Fruit fly (Drosophila melanogaster): ENCODE results near the gene CG8202.

CG8202 gene

dm6 chr3R:8731597-8732263 is at the start of gene CG8202, which contains the start of gene M1BP (continued):
- TF ChIP-seq Abd-B (GFP tag; optimal IDR thresholded peaks at IDR 0.05) (peak; percentile 87), CG6272 (GFP tag; IDR thresholded peaks at IDR 0.05) (peak; percentile 59; the same call in 1 of the 2 replicates), CG13894 (tag; optimal IDR thresholded peaks at IDR 0.05) (no peak), CG1024 (GFP tag; IDR thresholded peaks at IDR 0.05) (0 out of 2 replicates have a peak, but pooled peaks have one; percentile 3), CG9932 (GFP tag; IDR thresholded peaks at IDR 0.05) (peak; percentile 82), CG12155 (GFP tag; optimal IDR thresholded peaks at IDR 0.05) (peak; percentile 78), nerfin-2 (GFP tag; IDR thresholded peaks at IDR 0.05; ENCODE audit: partially characterized antibody) (no peak), peb (GFP tag; IDR thresholded peaks at IDR 0.05) (no peak), sna (GFP tag; IDR thresholded peaks at IDR 0.05; ENCODE audit: partially characterized antibody) (no peak), otp (GFP tag; IDR thresholded peaks at IDR 0.05) (no peak), dimm (GFP tag; IDR thresholded peaks at IDR 0.05) (0 out of 2 replicates have a peak, but pooled peaks have one; percentile 37), Chrac-16 (GFP tag; optimal IDR thresholded peaks at IDR 0.05) (peak; percentile 86), Hmr (GFP tag; optimal IDR thresholded peaks at IDR 0.05) (no peak), CG10979 (tag; optimal IDR thresholded peaks at IDR 0.05) (peak; percentile 93), HLH54F (GFP tag; optimal IDR thresholded peaks at IDR 0.05) (peak; percentile 69), dan (GFP tag; IDR thresholded peaks at IDR 0.05) (no peak), Bteb2 (GFP tag; optimal IDR thresholded peaks at IDR 0.05) (peak; percentile 41), CG18262 (tag; optimal IDR thresholded peaks at IDR 0.05) (peak; percentile 97), tgo (GFP tag; IDR thresholded peaks at IDR 0.05) (peak; percentile 83), tio (GFP tag; optimal IDR thresholded peaks at IDR 0.05) (peak; percentile 84), h (optimal IDR thresholded peaks at IDR 0.05) (no peak), lov (optimal IDR thresholded peaks at IDR 0.05) (no peak), lov (GFP tag; IDR thresholded peaks at IDR 0.05) (no peak), Doc3 (GFP tag; IDR thresholded peaks at IDR 0.05; ENCODE audit: partially characterized antibody) (no peak), pros (GFP tag; optimal IDR thresholded peaks at IDR 0.05) (peak; percentile 38), unpg (GFP tag; optimal IDR thresholded peaks at IDR 0.05) (peak; percentile 80), CG10366 (GFP tag; IDR thresholded peaks at IDR 0.05) (peak; percentile 70), CTCF (GFP tag; optimal IDR thresholded peaks at IDR 0.05) (peak; percentile 39), ac (GFP tag; optimal IDR thresholded peaks at IDR 0.05) (peak; percentile 74), dati (GFP tag; IDR thresholded peaks at IDR 0.05) (0 out of 2 replicates have a peak, but pooled peaks have one; percentile 40), CG11723 (GFP tag; optimal IDR thresholded peaks at IDR 0.05) (peak; percentile 87), maf-S (GFP tag; optimal IDR thresholded peaks at IDR 0.05) (no peak), insv (GFP tag; optimal IDR thresholded peaks at IDR 0.05) (peak in 1 of 2 experiments; percentile 74), vnd (GFP tag; IDR thresholded peaks at IDR 0.05; ENCODE audit: partially characterized antibody) (no peak), CG14965 (GFP tag; optimal IDR thresholded peaks at IDR 0.05; ENCODE audit: borderline replicate concordance) (no peak), CG1832 (GFP tag; optimal IDR thresholded peaks at IDR 0.05) (no peak), Adf1 (GFP tag; IDR thresholded peaks at IDR 0.05) (peak; percentile 22; the same call in 1 of the 2 replicates), CG13296 (GFP tag; optimal IDR thresholded peaks at IDR 0.05) (peak; percentile 94), CG31365 (tag; optimal IDR thresholded peaks at IDR 0.05) (no peak), zfh2 (GFP tag; optimal IDR thresholded peaks at IDR 0.05) (peak; percentile 53), Drgx (GFP tag; IDR thresholded peaks at IDR 0.05) (peak; percentile 74), NC2α (GFP tag; optimal IDR thresholded peaks at IDR 0.05) (no peak), ttk (GFP tag; IDR thresholded peaks at IDR 0.05) (peak; percentile 70; the same call in 1 of the 2 replicates), CG12104 (GFP tag; optimal IDR thresholded peaks at IDR 0.05) (peak; percentile 87), dysf (GFP tag; IDR thresholded peaks at IDR 0.05) (peak; percentile 88), sug (tag; optimal IDR thresholded peaks at IDR 0.05) (peak; percentile 92), Xbp1 (GFP tag; optimal IDR thresholded peaks at IDR 0.05) (peak; percentile 93), Nf-YB (GFP tag; optimal IDR thresholded peaks at IDR 0.05) (peak; percentile 85), CG15601 (tag; optimal IDR thresholded peaks at IDR 0.05) (peak; percentile 89), CG10147 (GFP tag; optimal IDR thresholded peaks at IDR 0.05) (peak; percentile 89), CG2202 (tag; optimal IDR thresholded peaks at IDR 0.05) (peak; percentile 77)

Data from whole organism, embryonic.